Worm (Caenorhabditis elegans) whole organism, L4 larva: ENCODE data around the gene msp-36.

Experiments used
- F26F4.8 ChIP-seq: fragments of 200-800 bp; sonication (Bioruptor generic); conservative IDR thresholded peaks from 2 replicates; pipeline ENCODE4 v1.3.6; 2022; ENCODE audit warnings: missing genetic modification characterization, missing compliant biosample characterization
- aly-2 ChIP-seq: sonication (generic microtip); optimal IDR thresholded peaks from 2 replicates; lab custom pipeline; 2018; ENCODE audit warnings: missing biosample characterization, missing genetic modification characterization
- dve-1 ChIP-seq: sonication (generic microtip); optimal IDR thresholded peaks from 2 replicates; lab custom pipeline; 2017; ENCODE audit warnings: antibody characterized with exemption, mild to moderate bottlenecking, missing genetic modification characterization, missing compliant biosample characterization; ENCODE audit not compliant: insufficient read depth
- pha-4 ChIP-seq, 2 experiments: fragments of 150-350 bp in 1 of 2; fragments of 200-800 bp in 1 of 2; sonication (Bioruptor generic) in 1 of 2; IDR thresholded peaks in 1 of 2; optimal IDR thresholded peaks in 1 of 2; 2 replicates each; pipeline versions ENCODE4 v1.3.6 to Lab custom; 2014 to 2022; ENCODE audit warnings: missing genetic modification characterization in 2 of 2, missing genetic modification reagents in 2 of 2, missing biosample characterization in 1 of 2, missing compliant biosample characterization in 1 of 2
- unc-130 ChIP-seq: sonication (generic microtip); optimal IDR thresholded peaks from 2 replicates; lab custom pipeline; 2016; ENCODE audit warnings: missing genetic modification reagents, missing genetic modification characterization, missing compliant biosample characterization

DNA sequence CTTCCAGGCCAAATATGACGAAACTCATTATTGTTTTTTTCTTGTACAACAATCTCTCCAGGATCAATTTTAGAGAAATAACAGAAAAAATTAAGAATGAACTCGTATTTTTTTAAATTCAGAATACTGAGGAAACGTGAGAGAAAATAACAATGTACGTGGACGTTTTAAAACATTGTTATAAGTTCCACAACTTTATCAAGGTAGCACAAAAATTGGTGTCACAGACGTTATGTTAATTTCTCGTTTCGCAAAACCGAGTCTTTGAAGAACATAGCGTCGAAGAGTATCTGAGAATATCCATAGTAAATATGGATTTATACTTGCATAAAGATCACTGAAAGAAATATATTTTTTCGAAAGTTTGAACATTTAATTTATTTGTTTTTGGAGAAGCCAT is 44.1 kb upstream of the msp-36 start, which contains the start of gene T04B2.8:
- no peak for TF ChIP-seq pha-4 (GFP tag; IDR thresholded peaks at IDR 0.05; lab: Robert Waterston, UW)
- TF ChIP-seq pha-4 (tag; optimal IDR thresholded peaks at IDR 0.05; lab: Kevin White, UChicago): no peak
- no peak for TF ChIP-seq F26F4.8 (GFP tag; lab: Robert Waterston, UW)
- TF ChIP-seq dve-1 (tag; lab: Kevin White, UChicago): no peak
- TF ChIP-seq aly-2 (tag; lab: Kevin White, UChicago): no peak
- no peak for TF ChIP-seq unc-130 (GFP tag; lab: Kevin White, UChicago)
